Worm (Caenorhabditis elegans): Measurements from ENCODE around the gene F59B2.13.

ce11 chrIII:8980892-8981291 lies 46.0 kb downstream of the F59B2.13 start:
- TF ChIP-seq ztf-11 (tag; optimal IDR thresholded peaks at IDR 0.05) (no peak), unc-86 (tag; optimal IDR thresholded peaks at IDR 0.05) (no peak), isw-1 (GFP tag; IDR thresholded peaks at IDR 0.05) (no peak), nhr-47 (tag; optimal IDR thresholded peaks at IDR 0.05) (no peak), skn-1 (tag; optimal IDR thresholded peaks at IDR 0.05) (no peak), C04F5.9 (tag; optimal IDR thresholded peaks at IDR 0.05) (no peak), lin-39 (tag; optimal IDR thresholded peaks at IDR 0.05) (no peak), tbx-2 (tag; optimal IDR thresholded peaks at IDR 0.05) (no peak), mdl-1 (tag; optimal IDR thresholded peaks at IDR 0.05) (no peak), ces-1 (GFP tag; optimal IDR thresholded peaks at IDR 0.05) (no peak), lsy-2 (tag; optimal IDR thresholded peaks at IDR 0.05) (no peak), nhr-28 (tag; optimal IDR thresholded peaks at IDR 0.05) (no peak), mef-2 (tag; optimal IDR thresholded peaks at IDR 0.05) (no peak)
